Worm (Caenorhabditis elegans): ENCODE data around the gene F43E2.6.

The F43E2.6 gene

ce11 chrII:7326997-7327396, 41.7 kb downstream of the F43E2.6 start (continued):
- TF ChIP-seq nhr-77 (tag; optimal IDR thresholded peaks at IDR 0.05), result no peak
- TF ChIP-seq zip-11 (GFP tag; IDR thresholded peaks at IDR 0.05), result no peak
- no peak for TF ChIP-seq ztf-7 (tag; optimal IDR thresholded peaks at IDR 0.05)
- TF ChIP-seq rbr-2 (tag; optimal IDR thresholded peaks at IDR 0.05), result peak; percentile 74
- TF ChIP-seq unc-130 (GFP tag; optimal IDR thresholded peaks at IDR 0.05), result no peak
- peak in 1 of 2 experiments; percentile 55 for TF ChIP-seq hif-1 (tag; optimal IDR thresholded peaks at IDR 0.05)
- no peak for TF ChIP-seq nhr-76 (tag; optimal IDR thresholded peaks at IDR 0.05)
- TF ChIP-seq daf-8 (GFP tag; IDR thresholded peaks at IDR 0.05), result no peak
- peak in 1 of 2 experiments; percentile 46 for TF ChIP-seq lsy-2 (tag; optimal IDR thresholded peaks at IDR 0.05)
- TF ChIP-seq nhr-42 (GFP tag; IDR thresholded peaks at IDR 0.05), result no peak
- TF ChIP-seq nhr-6 (tag; optimal IDR thresholded peaks at IDR 0.05), result no peak
- no peak for TF ChIP-seq lin-13 (GFP tag; optimal IDR thresholded peaks at IDR 0.05)
- no peak for TF ChIP-seq unc-62 (GFP tag; optimal IDR thresholded peaks at IDR 0.05 in 1 of 2)
- no peak for TF ChIP-seq unc-62 (tag; optimal IDR thresholded peaks at IDR 0.05)
- TF ChIP-seq dmd-8 (GFP tag; IDR thresholded peaks at IDR 0.05), result no peak
- TF ChIP-seq skn-1 (tag; optimal IDR thresholded peaks at IDR 0.05), result no peak
- TF ChIP-seq dpl-1 (GFP tag; optimal IDR thresholded peaks at IDR 0.05), result peak; percentile 22
- TF ChIP-seq nhr-28 (tag; optimal IDR thresholded peaks at IDR 0.05), result no peak
- TF ChIP-seq nhr-48 (tag; optimal IDR thresholded peaks at IDR 0.05), result no peak
- no peak for TF ChIP-seq T26A8.4 (GFP tag; IDR thresholded peaks at IDR 0.05)
- TF ChIP-seq F44E2.7 (GFP tag; IDR thresholded peaks at IDR 0.05), result no peak
- TF ChIP-seq nhr-237 (tag; optimal IDR thresholded peaks at IDR 0.05), result no peak
- TF ChIP-seq mxl-2 (GFP tag; conservative IDR thresholded peaks at IDR 0.05), result no peak
- TF ChIP-seq ceh-32 (tag; optimal IDR thresholded peaks at IDR 0.05; ENCODE audit: poor library complexity), result no peak
- TF ChIP-seq ceh-44 (GFP tag; IDR thresholded peaks at IDR 0.05), result no peak
- peak in 1 of 2 experiments; percentile 27 for TF ChIP-seq daf-16 (GFP tag; optimal IDR thresholded peaks at IDR 0.05)
- no peak for TF ChIP-seq daf-16 (tag; optimal IDR thresholded peaks at IDR 0.05)
- TF ChIP-seq zfp-2 (tag; optimal IDR thresholded peaks at IDR 0.05), result no peak
- TF ChIP-seq Y75B8A.6 (GFP tag; IDR thresholded peaks at IDR 0.05), result no peak
- TF ChIP-seq attf-4 (tag; optimal IDR thresholded peaks at IDR 0.05), result no peak
- TF ChIP-seq zip-2 (tag; optimal IDR thresholded peaks at IDR 0.05), result no peak
- no peak for TF ChIP-seq dve-1 (tag; optimal IDR thresholded peaks at IDR 0.05; ENCODE audit: insufficient read depth)
- TF ChIP-seq snpc-1.2 (GFP tag; IDR thresholded peaks at IDR 0.05), result no peak
- TF ChIP-seq F10B5.3 (tag; optimal IDR thresholded peaks at IDR 0.05), result no peak
- no peak for TF ChIP-seq unc-39 (tag; optimal IDR thresholded peaks at IDR 0.05)
- no peak for TF ChIP-seq R02D3.7 (tag; optimal IDR thresholded peaks at IDR 0.05)
- TF ChIP-seq madf-5 (GFP tag; IDR thresholded peaks at IDR 0.05), result no peak
- no peak for TF ChIP-seq lin-38 (GFP tag; IDR thresholded peaks at IDR 0.05)
- TF ChIP-seq lin-15B (tag; optimal IDR thresholded peaks at IDR 0.05), result no peak
- no peak for TF ChIP-seq lin-39 (tag; optimal IDR thresholded peaks at IDR 0.05)
- no peak for TF ChIP-seq snpc-4 (tag; optimal IDR thresholded peaks at IDR 0.05)
- no peak for TF ChIP-seq php-3 (GFP tag; IDR thresholded peaks at IDR 0.05)
- TF ChIP-seq ceh-82 (tag; optimal IDR thresholded peaks at IDR 0.05), result no peak
- no peak for TF ChIP-seq Y48G9A.11 (GFP tag; IDR thresholded peaks at IDR 0.05)
- TF ChIP-seq T20F7.1 (GFP tag; optimal IDR thresholded peaks at IDR 0.05), result no peak
- TF ChIP-seq nhr-25 (tag; optimal IDR thresholded peaks at IDR 0.05; ENCODE audit: borderline replicate concordance, insufficient read depth), result no peak
- TF ChIP-seq arid-1 (GFP tag; conservative IDR thresholded peaks at IDR 0.05), result no peak; the same call in 1 of the 2 replicates
- no peak for TF ChIP-seq zfp-3 (GFP tag; conservative IDR thresholded peaks at IDR 0.05)
- no peak for TF ChIP-seq F49E8.2 (tag; optimal IDR thresholded peaks at IDR 0.05; ENCODE audit: borderline replicate concordance)
- TF ChIP-seq hmg-1.1 (GFP tag; IDR thresholded peaks at IDR 0.05), result 0 out of 2 replicates have a peak, but pooled peaks have one; percentile 51
- peak; percentile 61 for TF ChIP-seq mep-1 (tag; optimal IDR thresholded peaks at IDR 0.05)
- TF ChIP-seq set-16 (GFP tag; IDR thresholded peaks at IDR 0.05), result peak; percentile 78
- TF ChIP-seq lim-7 (GFP tag; IDR thresholded peaks at IDR 0.05), result no peak
